Worm (Caenorhabditis elegans): ENCODE data around the gene clec-263.
A peak's percentile ranks its signal among the peaks of the same experiment; 100 is the strongest.

Gene clec-263

ce11 chrV:20544092-20544491 lies 30.3 kb upstream of the clec-263 start, which contains the start of gene slc-36.3:
Gene slc-36.3 (minus strand): TSS chrV:20544192.
- no peak for TF ChIP-seq jun-1 (tag; optimal IDR thresholded peaks at IDR 0.05)
- no peak for TF ChIP-seq dpl-1 (GFP tag; optimal IDR thresholded peaks at IDR 0.05)
- no peak for TF ChIP-seq ceh-63 (GFP tag; optimal IDR thresholded peaks at IDR 0.05)

- no peak for TF ChIP-seq nhr-85 (tag)
- no peak for TF ChIP-seq pag-3 (tag; optimal IDR thresholded peaks at IDR 0.05; ENCODE audit: borderline replicate concordance, insufficient read depth)
- no peak for TF ChIP-seq unc-98 (GFP tag; IDR thresholded peaks at IDR 0.05)
- no peak for TF ChIP-seq ceh-88 (GFP tag; IDR thresholded peaks at IDR 0.05)
- no peak for TF ChIP-seq jun-1 (tag; optimal IDR thresholded peaks at IDR 0.05)
- peak; percentile 27 for TF ChIP-seq nhr-71 (tag; optimal IDR thresholded peaks at IDR 0.05)
- TF ChIP-seq nhr-20 (tag; optimal IDR thresholded peaks at IDR 0.05) = peak; percentile 6
- no peak for TF ChIP-seq nhr-84 (tag; optimal IDR thresholded peaks at IDR 0.05)
- no peak for TF ChIP-seq vab-15 (tag; optimal IDR thresholded peaks at IDR 0.05)
- no peak for TF ChIP-seq ceh-63 (GFP tag; optimal IDR thresholded peaks at IDR 0.05)
- no peak for TF ChIP-seq hpl-2 (GFP tag; optimal IDR thresholded peaks at IDR 0.05)
- peak; percentile 19 for TF ChIP-seq unc-86 (tag; optimal IDR thresholded peaks at IDR 0.05)
- no peak for TF ChIP-seq unc-30 (tag; optimal IDR thresholded peaks at IDR 0.05)
- no peak for TF ChIP-seq mab-9 (GFP tag; IDR thresholded peaks at IDR 0.05)
- no peak for TF ChIP-seq nhr-11 (tag; optimal IDR thresholded peaks at IDR 0.05)
- TF ChIP-seq blmp-1 (tag; optimal IDR thresholded peaks at IDR 0.05) = no peak
- no peak for TF ChIP-seq ama-1 (optimal IDR thresholded peaks at IDR 0.05)
- TF ChIP-seq ceh-90 (tag; optimal IDR thresholded peaks at IDR 0.05) = no peak
- TF ChIP-seq C16A3.4 (tag; optimal IDR thresholded peaks at IDR 0.05) = no peak
- no peak for TF ChIP-seq unc-130 (tag; optimal IDR thresholded peaks at IDR 0.05)
- TF ChIP-seq egl-13 (tag; optimal IDR thresholded peaks at IDR 0.05) = no peak
- TF ChIP-seq skn-1 (tag; optimal IDR thresholded peaks at IDR 0.05) = peak; percentile 22
- no peak for TF ChIP-seq efl-3 (GFP tag; optimal IDR thresholded peaks at IDR 0.05)
- no peak for TF ChIP-seq grh-1 (GFP tag; IDR thresholded peaks at IDR 0.05)
- no peak for TF ChIP-seq mdl-1 (tag; optimal IDR thresholded peaks at IDR 0.05)
- no peak for TF ChIP-seq snu-23 (GFP tag; optimal IDR thresholded peaks at IDR 0.05)
- no peak for TF ChIP-seq rnt-1 (tag; optimal IDR thresholded peaks at IDR 0.05)
- TF ChIP-seq fkh-10 (GFP tag; optimal IDR thresholded peaks at IDR 0.05) = no peak
- peak in 1 of 2 experiments; percentile 28 for TF ChIP-seq lin-35 (GFP tag; optimal IDR thresholded peaks at IDR 0.05)
- TF ChIP-seq elt-2 (tag; optimal IDR thresholded peaks at IDR 0.05) = peak; percentile 53
- TF ChIP-seq efl-1 (optimal IDR thresholded peaks at IDR 0.05) = no peak
- no peak for TF ChIP-seq efl-1 (GFP tag; optimal IDR thresholded peaks at IDR 0.05 in 1 of 2)
- TF ChIP-seq tlp-1 (tag; optimal IDR thresholded peaks at IDR 0.05) = no peak
- TF ChIP-seq fkh-8 (tag; optimal IDR thresholded peaks at IDR 0.05) = no peak
- no peak for TF ChIP-seq egl-27 (tag; optimal IDR thresholded peaks at IDR 0.05)
- no peak for TF ChIP-seq ztf-4 (tag; optimal IDR thresholded peaks at IDR 0.05)
Measured at ce11 chrV:20544610-20545009, 29.8 kb upstream of the clec-263 start.

- TF ChIP-seq elt-2 (tag; optimal IDR thresholded peaks at IDR 0.05) (peak; percentile 37), ama-1 (optimal IDR thresholded peaks at IDR 0.05) (no peak)
Measured at ce11 chrV:20545742-20546141, 28.7 kb upstream of the clec-263 start.

- TF ChIP-seq ztf-11 (tag; optimal IDR thresholded peaks at IDR 0.05) (no peak), hlh-4 (tag; optimal IDR thresholded peaks at IDR 0.05) (no peak), lin-13 (GFP tag; optimal IDR thresholded peaks at IDR 0.05) (no peak), lin-14 (GFP tag; optimal IDR thresholded peaks at IDR 0.05) (no peak), ama-1 (optimal IDR thresholded peaks at IDR 0.05) (no peak)
Measured at ce11 chrV:20547048-20547447, 27.4 kb upstream of the clec-263 start, which contains the start of gene Y38H6C.18. Gene Y38H6C.18 (minus strand): TSS chrV:20547148.

Data from whole organism, L1 larva.